Fruit fly (Drosophila melanogaster) whole organism, adult: ENCODE measurements around the gene Cralbp.

Experiments
- CG11617 ChIP-seq: fragments of 200-800 bp; sonication (Bioruptor generic); optimal IDR thresholded peaks from 2 replicates; lab custom pipeline; 2017; ENCODE audit warnings: mild to moderate bottlenecking, missing biosample characterization, missing genetic modification reagents, missing genetic modification characterization
- CG12768 ChIP-seq: fragments of 200-800 bp; sonication (Bioruptor generic); optimal IDR thresholded peaks from 2 replicates; lab custom pipeline; 2017; ENCODE audit warnings: missing biosample characterization, missing genetic modification characterization, mild to moderate bottlenecking, moderate library complexity, missing genetic modification reagents
- CG14711 ChIP-seq: fragments of 200-800 bp; sonication (Bioruptor generic); optimal IDR thresholded peaks from 2 replicates; lab custom pipeline; 2018; ENCODE audit warnings: missing biosample characterization, mild to moderate bottlenecking, missing genetic modification characterization, moderate library complexity
- CG1620 ChIP-seq: fragments of 200-800 bp; sonication (Bioruptor generic); optimal IDR thresholded peaks from 2 replicates; lab custom pipeline; 2016; ENCODE audit warnings: missing biosample characterization, missing genetic modification characterization
- CG33017 ChIP-seq: fragments of 200-800 bp; sonication (Bioruptor generic); optimal IDR thresholded peaks from 2 replicates; lab custom pipeline; 2018; ENCODE audit warnings: missing biosample characterization, mild to moderate bottlenecking, missing genetic modification characterization, moderate library complexity
- CG5204 ChIP-seq: fragments of 200-800 bp; sonication (Bioruptor generic); optimal IDR thresholded peaks from 2 replicates; lab custom pipeline; 2016; ENCODE audit warnings: missing biosample characterization, missing genetic modification characterization
- CG7045 ChIP-seq: fragments of 200-800 bp; sonication (Bioruptor generic); optimal IDR thresholded peaks from 2 replicates; lab custom pipeline; 2017; ENCODE audit warnings: missing biosample characterization, mild to moderate bottlenecking, missing genetic modification characterization
- CG7101 ChIP-seq: fragments of 200-800 bp; sonication (Bioruptor generic); optimal IDR thresholded peaks from 2 replicates; lab custom pipeline; 2018; ENCODE audit warnings: missing biosample characterization, mild to moderate bottlenecking, missing genetic modification characterization, moderate library complexity
- Clk ChIP-seq: fragments of 200-800 bp; sonication (Bioruptor generic); optimal IDR thresholded peaks from 2 replicates; lab custom pipeline; 2017; ENCODE audit warnings: missing biosample characterization, missing genetic modification characterization
- Crg-1 ChIP-seq: fragments of 200-800 bp; sonication (Bioruptor generic); optimal IDR thresholded peaks from 2 replicates; lab custom pipeline; 2016; ENCODE audit warnings: missing biosample characterization, missing genetic modification characterization
- Hr96 ChIP-seq: fragments of 200-800 bp; sonication (Bioruptor generic); optimal IDR thresholded peaks from 2 replicates; lab custom pipeline; 2016; ENCODE audit warnings: missing biosample characterization, missing genetic modification characterization
- Mnt ChIP-seq: fragments of 200-800 bp; sonication (Bioruptor generic); optimal IDR thresholded peaks from 2 replicates; lab custom pipeline; 2016; ENCODE audit warnings: missing biosample characterization, mild to moderate bottlenecking, missing genetic modification characterization
- bab1 ChIP-seq: fragments of 200-800 bp; sonication (Bioruptor generic); optimal IDR thresholded peaks from 3 replicates; lab custom pipeline; 2019; ENCODE audit warnings: missing biosample characterization, mild to moderate bottlenecking, missing genetic modification characterization, moderate library complexity
- cic ChIP-seq: fragments of 200-800 bp; sonication (Bioruptor generic); optimal IDR thresholded peaks from 2 replicates; lab custom pipeline; 2017; ENCODE audit warnings: missing biosample characterization, mild to moderate bottlenecking, missing genetic modification characterization, moderate library complexity
- cnc ChIP-seq, 2 experiments: fragments of >200 bp; optimal IDR thresholded peaks; 2 replicates each; lab custom pipeline; 2017
- kay ChIP-seq: fragments of 200-800 bp; sonication (Bioruptor generic); peaks from one replicate; lab custom pipeline; 2016; ENCODE audit warnings: missing biosample characterization, missing genetic modification characterization, borderline replicate concordance
- ovo ChIP-seq: fragments of 200-800 bp; sonication (Bioruptor generic); optimal IDR thresholded peaks from 2 replicates; lab custom pipeline; 2016; ENCODE audit warnings: missing biosample characterization, missing genetic modification characterization
- pad ChIP-seq: fragments of 200-800 bp; sonication (Bioruptor generic); optimal IDR thresholded peaks from 3 replicates; lab custom pipeline; 2017; ENCODE audit warnings: missing biosample characterization, missing genetic modification characterization, mild to moderate bottlenecking, moderate library complexity, missing genetic modification reagents
- tj ChIP-seq: fragments of 200-800 bp; sonication (Bioruptor generic); optimal IDR thresholded peaks from 3 replicates; lab custom pipeline; 2017; ENCODE audit warnings: missing biosample characterization, mild to moderate bottlenecking, missing genetic modification characterization, moderate library complexity
- toe ChIP-seq: fragments of 200-800 bp; sonication (Bioruptor generic); optimal IDR thresholded peaks from 2 replicates; lab custom pipeline; 2016; ENCODE audit warnings: missing biosample characterization, missing genetic modification characterization

The Cralbp gene

DNA sequence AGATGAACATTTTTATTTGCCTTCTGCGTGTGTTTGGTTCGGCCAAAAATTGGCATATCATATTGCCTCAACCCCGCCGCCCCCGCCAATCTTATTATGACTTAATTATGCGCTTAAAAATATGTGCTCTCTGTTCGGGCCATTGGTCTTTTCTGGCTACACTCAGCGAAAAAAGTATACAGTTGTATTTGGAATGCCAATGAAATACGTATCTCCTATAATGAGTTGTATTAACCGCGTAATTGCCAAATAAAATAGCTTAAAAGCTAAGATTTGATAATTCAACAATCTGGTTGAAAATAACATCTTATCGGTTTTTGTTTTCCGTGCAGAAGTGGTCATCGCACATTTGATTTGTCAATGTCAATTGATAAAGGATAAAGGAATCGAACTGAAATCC is 33.5 kb upstream of the Cralbp start:
- TF ChIP-seq CG1620 (GFP tag; lab: Kevin White, UChicago) (no peak), Mnt (GFP tag; lab: Kevin White, UChicago) (no peak), cic (no peak), Clk (GFP tag; lab: Kevin White, UChicago) (no peak)

DNA sequence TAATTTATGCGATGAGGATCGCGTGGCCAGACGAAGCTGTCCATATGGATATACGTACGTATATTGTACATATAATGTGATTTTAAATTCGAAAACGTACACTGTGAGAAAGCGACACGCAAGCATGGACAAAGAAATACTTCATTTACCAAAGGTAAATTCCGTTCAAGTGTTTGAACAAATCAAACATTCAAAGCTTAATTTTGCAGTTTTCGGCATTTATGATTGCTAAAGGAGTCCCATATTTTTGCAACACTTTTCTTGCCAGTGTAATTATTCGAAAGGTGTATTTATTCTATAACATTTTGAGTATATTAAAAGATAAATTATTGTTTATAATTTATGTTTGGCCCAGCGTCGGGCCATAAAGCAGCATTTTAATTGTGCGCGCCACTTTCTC is 32.8 kb upstream of the Cralbp start:
- no peak for TF ChIP-seq cic
- TF ChIP-seq CG7045 (GFP tag; lab: Kevin White, UChicago), result no peak
- TF ChIP-seq CG1620 (GFP tag; lab: Kevin White, UChicago), result no peak
- TF ChIP-seq pad (GFP tag; lab: Kevin White, UChicago), result no peak
- no peak for TF ChIP-seq CG11617 (GFP tag; lab: Kevin White, UChicago)
- no peak for TF ChIP-seq CG14711 (tag; lab: Kevin White, UChicago)
- TF ChIP-seq kay, result no peak
- no peak for TF ChIP-seq bab1 (GFP tag; lab: Kevin White, UChicago)
- TF ChIP-seq CG7101 (tag; lab: Kevin White, UChicago), result no peak
- no peak for TF ChIP-seq Crg-1 (GFP tag; lab: Kevin White, UChicago)
- no peak for TF ChIP-seq cnc (optimal IDR thresholded peaks at IDR 0.05; lab: Kevin White, UChicago)
- no peak for TF ChIP-seq tj (GFP tag; lab: Kevin White, UChicago)
- TF ChIP-seq ovo (GFP tag; lab: Kevin White, UChicago), result no peak
- TF ChIP-seq Mnt (GFP tag; lab: Kevin White, UChicago), result no peak
- TF ChIP-seq CG5204 (GFP tag; lab: Kevin White, UChicago), result no peak
- no peak for TF ChIP-seq Clk (GFP tag; lab: Kevin White, UChicago)
- no peak for TF ChIP-seq CG12768 (GFP tag; lab: Kevin White, UChicago)
- TF ChIP-seq CG33017 (tag; lab: Kevin White, UChicago), result no peak
- no peak for TF ChIP-seq Hr96 (GFP tag; lab: Kevin White, UChicago)

DNA sequence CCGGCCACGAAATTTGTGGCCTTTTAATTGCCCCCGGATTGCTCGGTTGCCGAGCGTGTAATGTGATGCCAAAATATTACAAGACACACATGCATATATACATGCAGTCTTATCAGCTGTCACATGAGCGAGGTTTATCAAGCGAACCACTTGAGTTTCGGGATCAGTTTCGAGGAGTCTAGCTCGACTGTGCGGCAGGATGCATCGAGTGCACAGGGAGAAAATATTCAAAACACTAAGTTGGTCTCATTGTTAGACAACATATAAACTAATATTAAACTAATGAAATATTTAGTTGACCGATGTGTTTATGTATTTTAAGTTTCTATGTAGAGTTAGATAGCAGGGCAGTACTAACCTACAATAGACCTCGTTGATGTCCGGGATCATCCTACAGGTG is 30.7 kb upstream of the Cralbp start:
- no peak for TF ChIP-seq tj (GFP tag; lab: Kevin White, UChicago)
- TF ChIP-seq CG14711 (tag; lab: Kevin White, UChicago), result no peak
- TF ChIP-seq kay, result no peak
- no peak for TF ChIP-seq cnc (optimal IDR thresholded peaks at IDR 0.05; lab: Kevin White, UChicago)
- no peak for TF ChIP-seq Mnt (GFP tag; lab: Kevin White, UChicago)
- no peak for TF ChIP-seq CG11617 (GFP tag; lab: Kevin White, UChicago)
- TF ChIP-seq CG5204 (GFP tag; lab: Kevin White, UChicago), result no peak
- no peak for TF ChIP-seq Hr96 (GFP tag; lab: Kevin White, UChicago)
- TF ChIP-seq CG12768 (GFP tag; lab: Kevin White, UChicago), result no peak
- no peak for TF ChIP-seq Crg-1 (GFP tag; lab: Kevin White, UChicago)
- TF ChIP-seq toe (GFP tag; lab: Kevin White, UChicago), result no peak
- no peak for TF ChIP-seq bab1 (GFP tag; lab: Kevin White, UChicago)
- TF ChIP-seq cic, result no peak
- no peak for TF ChIP-seq CG33017 (tag; lab: Kevin White, UChicago)
- TF ChIP-seq ovo (GFP tag; lab: Kevin White, UChicago), result no peak
- TF ChIP-seq pad (GFP tag; lab: Kevin White, UChicago), result no peak
- no peak for TF ChIP-seq Clk (GFP tag; lab: Kevin White, UChicago)

DNA sequence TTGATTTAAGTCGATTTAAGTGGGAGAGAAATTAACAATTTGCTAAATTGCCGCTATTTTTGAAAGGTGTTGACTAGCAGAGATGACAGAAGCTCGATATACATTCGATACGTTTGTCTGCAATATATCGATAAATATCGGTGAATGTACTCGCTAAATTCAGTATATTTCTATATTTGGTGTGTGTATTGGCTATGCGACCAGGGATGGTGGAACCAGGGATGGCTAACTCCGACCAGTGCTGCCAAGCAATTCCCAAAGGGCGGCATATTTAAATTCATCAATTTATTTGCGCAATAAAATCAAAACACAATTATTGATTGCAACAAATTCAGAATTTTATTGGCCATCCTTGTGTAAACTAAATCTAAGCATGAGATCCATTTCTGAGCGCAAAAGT is 26.5 kb upstream of the Cralbp start, which contains the start of gene mad2:
Gene mad2 (minus strand): TSS at position 78 of the 400 bp plus-strand sequence.
- TF ChIP-seq Hr96 (GFP tag; lab: Kevin White, UChicago) (no peak), Mnt (GFP tag; lab: Kevin White, UChicago) (peak; percentile 4), bab1 (GFP tag; lab: Kevin White, UChicago) (peak; percentile 27), Crg-1 (GFP tag; lab: Kevin White, UChicago) (peak; percentile 50), cnc (optimal IDR thresholded peaks at IDR 0.05; lab: Kevin White, UChicago) (no peak)

dm6 chr3L:5810633-5811341 is 24.3 kb upstream of the Cralbp start, which contains the start of the genes S6k and kri:
TSS of gene S6k (minus strand) at chr3L:5810931.
TSS of gene kri (plus strand) at chr3L:5810973.
- TF ChIP-seq CG12768 (GFP tag; lab: Kevin White, UChicago), result peak; percentile 68
- no peak for TF ChIP-seq cnc (optimal IDR thresholded peaks at IDR 0.05; lab: Kevin White, UChicago)
- TF ChIP-seq ovo (GFP tag; lab: Kevin White, UChicago), result no peak
- peak; percentile 59 for TF ChIP-seq CG33017 (tag; lab: Kevin White, UChicago)
- TF ChIP-seq CG7101 (tag; lab: Kevin White, UChicago), result peak; percentile 35
- peak; percentile 21 for TF ChIP-seq pad (GFP tag; lab: Kevin White, UChicago)
- peak; percentile 80 for TF ChIP-seq cic
- TF ChIP-seq Clk (GFP tag; lab: Kevin White, UChicago), result no peak
- TF ChIP-seq bab1 (GFP tag; lab: Kevin White, UChicago), result peak; percentile 46
- TF ChIP-seq CG1620 (GFP tag; lab: Kevin White, UChicago), result peak; percentile 23
- peak; percentile 32 for TF ChIP-seq CG11617 (GFP tag; lab: Kevin White, UChicago)
- peak; percentile 99 for TF ChIP-seq Mnt (GFP tag; lab: Kevin White, UChicago)
- no peak for TF ChIP-seq CG7045 (GFP tag; lab: Kevin White, UChicago)
- peak; percentile 29 for TF ChIP-seq tj (GFP tag; lab: Kevin White, UChicago)
- peak; percentile 24 for TF ChIP-seq Crg-1 (GFP tag; lab: Kevin White, UChicago)
- no peak for TF ChIP-seq Hr96 (GFP tag; lab: Kevin White, UChicago)
- no peak for TF ChIP-seq CG5204 (GFP tag; lab: Kevin White, UChicago)
- TF ChIP-seq kay, result no peak
- TF ChIP-seq CG14711 (tag; lab: Kevin White, UChicago), result peak; percentile 25
- TF ChIP-seq toe (GFP tag; lab: Kevin White, UChicago), result peak; percentile 30
